Fruit fly (Drosophila melanogaster): ENCODE measurements around the gene CG32037.
A peak's percentile ranks its signal among the peaks of the same experiment; 100 is the strongest.

Gene CG32037

DNA sequence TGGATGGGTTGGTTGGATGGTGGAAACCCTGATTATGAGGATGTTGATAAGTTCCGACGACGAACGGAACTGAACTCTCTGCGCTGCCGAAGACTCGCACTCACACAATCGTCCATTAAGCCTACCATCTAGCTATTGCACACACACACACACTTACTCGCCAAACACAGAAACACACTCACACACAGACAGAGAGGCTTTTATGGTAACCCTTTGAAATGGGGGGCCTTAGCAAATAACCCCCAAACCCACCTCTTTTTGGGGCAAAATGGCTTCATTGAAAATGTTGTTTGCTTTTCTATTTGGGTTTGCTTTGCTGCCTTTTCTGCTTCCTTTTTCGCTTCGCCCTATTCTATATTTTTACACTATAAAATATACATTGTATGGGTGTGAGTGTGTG, 22.9 kb downstream of the CG32037 start:
- TF ChIP-seq D1 (tag; optimal IDR thresholded peaks at IDR 0.05) (no peak), rn (GFP tag; IDR thresholded peaks at IDR 0.05) (no peak), CG17806 (tag; optimal IDR thresholded peaks at IDR 0.05) (no peak), CG12605 (GFP tag; IDR thresholded peaks at IDR 0.05) (no peak), CG15710 (tag; optimal IDR thresholded peaks at IDR 0.05) (no peak), CG8301 (tag; optimal IDR thresholded peaks at IDR 0.05) (no peak), CG13204 (GFP tag; optimal IDR thresholded peaks at IDR 0.05) (no peak), CG34367 (tag; optimal IDR thresholded peaks at IDR 0.05) (no peak), Pif1B (GFP tag; optimal IDR thresholded peaks at IDR 0.05) (no peak), CG10348 (GFP tag; IDR thresholded peaks at IDR 0.05) (no peak), CG4496 (GFP tag; IDR thresholded peaks at IDR 0.05) (no peak), gl (tag; optimal IDR thresholded peaks at IDR 0.05) (no peak), Ets98B (GFP tag; IDR thresholded peaks at IDR 0.05) (no peak), fd96Ca (GFP tag; IDR thresholded peaks at IDR 0.05) (no peak), EcR (GFP tag; optimal IDR thresholded peaks at IDR 0.05) (no peak), Pif1A (GFP tag; optimal IDR thresholded peaks at IDR 0.05) (no peak), CG14655 (GFP tag; optimal IDR thresholded peaks at IDR 0.05) (no peak), CG8159 (tag; optimal IDR thresholded peaks at IDR 0.05) (no peak)

DNA sequence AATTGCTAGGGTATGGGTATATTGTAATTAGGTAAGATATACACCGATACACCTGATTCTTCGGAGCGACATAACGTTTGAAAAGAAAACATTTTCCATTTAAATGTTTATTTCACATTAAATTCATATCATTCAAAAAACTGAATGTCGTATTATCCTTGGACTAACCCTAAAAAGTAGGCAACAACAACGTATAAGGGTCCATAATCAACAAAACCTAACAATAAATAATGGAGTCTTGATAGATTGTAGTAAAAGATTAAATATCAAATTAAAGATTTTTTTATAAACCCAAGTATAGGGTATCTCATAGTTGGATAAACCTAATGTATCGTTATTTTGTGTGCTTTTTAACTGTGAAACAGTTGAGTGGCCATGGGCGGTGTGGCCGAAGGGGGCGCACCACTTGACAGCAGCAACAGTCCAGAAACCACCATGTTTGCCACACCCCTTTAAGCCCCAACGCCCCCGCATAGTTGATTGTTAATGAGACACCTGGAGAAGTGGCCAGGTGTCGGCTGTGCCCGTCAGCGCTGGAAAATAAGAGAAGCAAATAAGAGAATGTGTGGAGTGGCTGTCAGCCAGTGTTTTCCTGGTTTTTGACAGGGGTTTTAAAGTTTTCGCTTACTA, 23.6 kb downstream of the CG32037 start:
- peak; percentile 27 for TF ChIP-seq Pif1A (GFP tag; optimal IDR thresholded peaks at IDR 0.05)
- no peak for TF ChIP-seq Ets98B (GFP tag; IDR thresholded peaks at IDR 0.05)
- TF ChIP-seq Pif1B (GFP tag; optimal IDR thresholded peaks at IDR 0.05) = no peak
- TF ChIP-seq CG8159 (tag; optimal IDR thresholded peaks at IDR 0.05) = peak; percentile 18
- TF ChIP-seq CG9948 (tag; optimal IDR thresholded peaks at IDR 0.05) = peak; percentile 10

DNA sequence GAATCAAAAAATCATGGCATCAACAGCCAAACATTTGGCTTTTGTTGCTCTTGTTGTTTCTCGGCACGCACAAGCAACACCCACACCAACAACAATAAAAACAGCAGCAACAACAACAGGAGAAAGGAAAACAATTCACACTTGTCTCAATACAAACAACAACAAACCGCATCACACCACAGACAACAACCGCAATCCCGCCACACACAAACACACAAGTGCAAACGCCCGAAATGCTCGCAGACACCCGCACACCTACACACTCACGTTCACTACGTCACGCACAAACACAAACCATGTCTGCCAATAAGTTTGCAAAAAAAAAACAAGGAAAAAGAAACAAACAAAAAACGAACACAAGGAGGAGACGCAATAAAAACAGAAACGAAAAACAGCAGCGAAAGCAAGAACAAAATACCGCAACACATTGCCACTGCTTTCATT, 24.2 kb downstream of the CG32037 start:
- TF ChIP-seq CG14655 (GFP tag; optimal IDR thresholded peaks at IDR 0.05) (no peak), CG8159 (tag; optimal IDR thresholded peaks at IDR 0.05) (no peak), CG12605 (GFP tag; IDR thresholded peaks at IDR 0.05) (peak; percentile 72; the same call in 1 of the 2 replicates), Pif1A (GFP tag; optimal IDR thresholded peaks at IDR 0.05) (peak; percentile 59), CG9948 (tag; optimal IDR thresholded peaks at IDR 0.05) (no peak), CG15710 (tag; optimal IDR thresholded peaks at IDR 0.05) (peak; percentile 35), Pif1B (GFP tag; optimal IDR thresholded peaks at IDR 0.05) (no peak), Snoo (tag; optimal IDR thresholded peaks at IDR 0.05) (peak; percentile 12), CG10348 (GFP tag; IDR thresholded peaks at IDR 0.05) (no peak), CG8301 (tag; optimal IDR thresholded peaks at IDR 0.05) (no peak), CG34367 (tag; optimal IDR thresholded peaks at IDR 0.05) (peak; percentile 26), CG17806 (tag; optimal IDR thresholded peaks at IDR 0.05) (no peak), fd96Ca (GFP tag; IDR thresholded peaks at IDR 0.05) (peak; percentile 69), CG4496 (GFP tag; IDR thresholded peaks at IDR 0.05) (peak; percentile 75), rn (GFP tag; IDR thresholded peaks at IDR 0.05) (no peak), CG13204 (GFP tag; optimal IDR thresholded peaks at IDR 0.05) (peak; percentile 57), EcR (GFP tag; optimal IDR thresholded peaks at IDR 0.05) (no peak), gl (tag; optimal IDR thresholded peaks at IDR 0.05) (peak; percentile 64), CG32121 (GFP tag; IDR thresholded peaks at IDR 0.05) (peak; percentile 43; the same call in 1 of the 2 replicates), D1 (tag; optimal IDR thresholded peaks at IDR 0.05) (no peak), Ets98B (GFP tag; IDR thresholded peaks at IDR 0.05) (peak; percentile 80)

DNA sequence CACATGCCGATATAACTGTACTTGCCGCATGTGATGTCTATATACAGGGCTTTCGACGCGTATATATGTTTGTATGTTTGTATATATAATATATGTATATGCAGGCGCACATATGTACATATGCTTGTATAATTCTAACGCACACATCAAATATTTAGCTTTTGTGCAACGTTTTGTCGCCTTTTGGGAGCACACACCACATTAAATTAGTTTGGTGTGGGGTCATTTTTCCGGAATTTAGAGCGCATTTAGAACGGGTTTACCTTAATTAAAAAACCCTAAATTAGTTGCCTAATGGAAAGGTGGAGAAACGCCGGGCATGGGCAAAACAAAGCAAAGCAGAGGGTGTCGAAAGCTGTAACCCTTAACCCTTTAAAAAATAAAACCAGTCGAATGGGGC, 24.7 kb downstream of the CG32037 start:
- TF ChIP-seq CG14655 (GFP tag; optimal IDR thresholded peaks at IDR 0.05) (no peak), CG32121 (GFP tag; IDR thresholded peaks at IDR 0.05) (no peak), Pif1A (GFP tag; optimal IDR thresholded peaks at IDR 0.05) (no peak), gl (tag; optimal IDR thresholded peaks at IDR 0.05) (no peak), CG12605 (GFP tag; IDR thresholded peaks at IDR 0.05) (no peak), fd96Ca (GFP tag; IDR thresholded peaks at IDR 0.05) (no peak), rn (GFP tag; IDR thresholded peaks at IDR 0.05) (no peak), CG4496 (GFP tag; IDR thresholded peaks at IDR 0.05) (no peak), CG15710 (tag; optimal IDR thresholded peaks at IDR 0.05) (no peak)

DNA sequence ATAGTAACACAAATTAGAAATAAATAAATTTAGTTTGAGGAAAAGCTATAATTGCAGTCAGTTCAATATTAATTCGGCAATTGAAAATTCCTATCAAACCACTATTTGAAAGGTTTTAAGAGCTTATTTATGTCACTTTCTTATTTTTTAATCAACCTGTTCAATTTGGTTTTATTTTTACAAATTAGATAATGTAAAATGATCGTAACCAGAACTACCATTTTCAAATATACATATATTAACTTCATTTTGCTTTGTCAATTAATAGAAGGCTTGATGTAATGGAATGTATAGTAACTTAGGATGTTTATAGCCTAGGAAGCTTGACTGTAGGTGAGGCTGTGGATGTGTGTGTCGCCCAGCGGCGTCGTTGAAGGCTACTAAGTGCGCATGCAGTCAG, 25.4 kb downstream of the CG32037 start:
- TF ChIP-seq CG9948 (tag; optimal IDR thresholded peaks at IDR 0.05) (peak; percentile 34), rn (GFP tag; IDR thresholded peaks at IDR 0.05) (no peak), CG14655 (GFP tag; optimal IDR thresholded peaks at IDR 0.05) (peak; percentile 41), fd96Ca (GFP tag; IDR thresholded peaks at IDR 0.05) (no peak), CG8301 (tag; optimal IDR thresholded peaks at IDR 0.05) (peak; percentile 1), CG8159 (tag; optimal IDR thresholded peaks at IDR 0.05) (peak; percentile 50), CG13204 (GFP tag; optimal IDR thresholded peaks at IDR 0.05) (no peak), CG17806 (tag; optimal IDR thresholded peaks at IDR 0.05) (peak; percentile 26), CG32121 (GFP tag; IDR thresholded peaks at IDR 0.05) (no peak), Ets98B (GFP tag; IDR thresholded peaks at IDR 0.05) (no peak), CG15710 (tag; optimal IDR thresholded peaks at IDR 0.05) (peak; percentile 7)

DNA sequence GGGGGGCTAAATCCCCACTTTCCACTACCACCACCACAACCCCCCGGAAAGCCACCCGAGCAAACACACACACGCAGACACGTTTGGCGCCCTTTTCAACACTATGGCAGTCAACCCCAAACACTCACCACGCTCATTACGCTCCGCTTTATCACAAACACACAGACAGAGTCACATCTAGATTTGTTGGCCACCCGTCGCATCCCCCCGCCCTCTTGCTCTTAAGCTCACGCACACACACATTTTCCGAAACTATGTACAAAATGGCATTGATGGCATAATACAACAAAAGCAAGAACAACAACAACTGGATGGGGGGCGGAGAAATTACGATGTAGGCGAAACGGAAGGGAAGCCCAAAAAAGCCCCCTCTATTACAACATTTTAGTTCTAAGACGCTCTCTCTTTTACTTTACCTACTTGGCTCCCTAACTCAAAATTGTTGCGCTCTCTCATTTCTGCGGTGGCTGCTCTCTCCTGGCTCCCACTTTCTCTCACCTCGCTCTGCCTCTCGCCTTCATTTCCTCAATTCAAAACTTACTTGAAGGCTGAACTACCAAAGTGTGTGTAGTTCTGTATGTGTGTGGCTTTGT, 26.3 kb downstream of the CG32037 start:
- TF ChIP-seq CG9948 (tag; optimal IDR thresholded peaks at IDR 0.05) (no peak), CG15710 (tag; optimal IDR thresholded peaks at IDR 0.05) (no peak), CG4496 (GFP tag; IDR thresholded peaks at IDR 0.05) (no peak), CG34367 (tag; optimal IDR thresholded peaks at IDR 0.05) (no peak), Pif1B (GFP tag; optimal IDR thresholded peaks at IDR 0.05) (no peak), CG32121 (GFP tag; IDR thresholded peaks at IDR 0.05) (no peak)

Measured in whole organism, pupa.